Fruit fly (Drosophila melanogaster): ENCODE measurements around the gene vri.

vri gene

DNA sequence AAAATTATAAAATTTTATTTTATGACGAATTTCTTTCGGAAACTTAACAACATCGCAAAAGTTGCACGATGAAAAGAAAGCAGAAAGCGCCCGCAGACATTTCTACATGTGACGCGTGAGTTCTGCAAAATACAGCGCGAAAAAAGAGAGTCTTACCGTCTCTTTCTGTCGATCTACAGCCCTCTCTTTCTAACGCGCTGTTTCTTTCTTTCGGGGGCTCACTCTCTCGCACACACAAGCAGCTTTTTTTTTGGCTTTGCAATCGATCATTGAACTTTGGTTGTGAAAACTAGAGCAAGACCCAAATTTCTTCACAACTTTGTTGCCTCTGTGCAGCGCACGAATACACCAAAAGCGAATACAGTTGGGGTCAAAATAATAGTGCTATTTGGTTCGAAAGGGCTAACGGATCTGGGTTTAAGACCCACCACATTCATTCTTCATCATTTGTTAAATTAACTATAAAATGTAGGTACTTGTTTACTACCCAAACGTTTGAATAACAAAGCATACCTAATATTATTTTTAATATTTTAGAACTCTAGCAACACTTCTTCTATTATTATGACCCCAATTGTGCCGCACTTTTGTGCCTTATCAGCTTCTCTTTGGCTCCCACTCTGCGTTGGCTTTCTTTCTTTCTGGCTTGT lies 10.4 kb downstream of the vri start (continued):
- peak; percentile 67 for TF ChIP-seq Camta (GFP tag; optimal IDR thresholded peaks at IDR 0.05)
- no peak for TF ChIP-seq CG42726 (GFP tag; IDR thresholded peaks at IDR 0.05; ENCODE audit: partially characterized antibody)
- TF ChIP-seq gsb (GFP tag; IDR thresholded peaks at IDR 0.05): no peak
- TF ChIP-seq lab (GFP tag; optimal IDR thresholded peaks at IDR 0.05): peak; percentile 81
- peak; percentile 63 to 67 for TF ChIP-seq chif (GFP tag; optimal IDR thresholded peaks at IDR 0.05)
- TF ChIP-seq CkIIα-i1 (GFP tag; IDR thresholded peaks at IDR 0.05): no peak
- peak; percentile 38 for TF ChIP-seq CG3065 (GFP tag; optimal IDR thresholded peaks at IDR 0.05)
- peak; percentile 91 for TF ChIP-seq CG11504 (tag; optimal IDR thresholded peaks at IDR 0.05)
- no peak for TF ChIP-seq CG34224 (GFP tag; IDR thresholded peaks at IDR 0.05; ENCODE audit: partially characterized antibody)
- TF ChIP-seq az2 (GFP tag; optimal IDR thresholded peaks at IDR 0.05): peak; percentile 84
- TF ChIP-seq CG15696 (tag; optimal IDR thresholded peaks at IDR 0.05): peak; percentile 1
- TF ChIP-seq Doc3 (GFP tag; IDR thresholded peaks at IDR 0.05; ENCODE audit: partially characterized antibody): no peak
- peak; percentile 83 for TF ChIP-seq CG12659 (GFP tag; optimal IDR thresholded peaks at IDR 0.05)
- TF ChIP-seq CG16779 (GFP tag; IDR thresholded peaks at IDR 0.05): no peak
- no peak for TF ChIP-seq CG34376 (GFP tag; optimal IDR thresholded peaks at IDR 0.05)
- no peak for TF ChIP-seq insv (GFP tag; optimal IDR thresholded peaks at IDR 0.05)
- TF ChIP-seq CG13296 (GFP tag; optimal IDR thresholded peaks at IDR 0.05): peak; percentile 67
- peak; percentile 53 for TF ChIP-seq corto (GFP tag; optimal IDR thresholded peaks at IDR 0.05)
- peak; percentile 16 for TF ChIP-seq tup (GFP tag; optimal IDR thresholded peaks at IDR 0.05)
- peak; percentile 35 for TF ChIP-seq CG7928 (GFP tag; optimal IDR thresholded peaks at IDR 0.05)
- TF ChIP-seq pan (optimal IDR thresholded peaks at IDR 0.05): no peak
- TF ChIP-seq pan (GFP tag; optimal IDR thresholded peaks at IDR 0.05 in 1 of 2, IDR thresholded peaks at IDR 0.05 in 1 of 2): peak in 1 of 2 experiments; percentile 54
- TF ChIP-seq toy (GFP tag; IDR thresholded peaks at IDR 0.05): no peak
- TF ChIP-seq crp (GFP tag; optimal IDR thresholded peaks at IDR 0.05): peak in 1 of 2 experiments; percentile 13
- TF ChIP-seq Ravus (GFP tag; IDR thresholded peaks at IDR 0.05): peak; percentile 14; the same call in 1 of the 2 replicates
- no peak for TF ChIP-seq CG14860 (GFP tag; IDR thresholded peaks at IDR 0.05; ENCODE audit: partially characterized antibody)
- peak; percentile 75 for TF ChIP-seq CG10654 (GFP tag; optimal IDR thresholded peaks at IDR 0.05)
- peak; percentile 86 for TF ChIP-seq CG30403 (GFP tag; optimal IDR thresholded peaks at IDR 0.05)
- TF ChIP-seq CG8281 (tag; optimal IDR thresholded peaks at IDR 0.05): peak; percentile 54
- peak; percentile 52 for TF ChIP-seq cg (GFP tag; optimal IDR thresholded peaks at IDR 0.05)
- peak; percentile 51 for TF ChIP-seq CG4404 (GFP tag; IDR thresholded peaks at IDR 0.05)
- peak; percentile 46 for TF ChIP-seq HLH54F (GFP tag; optimal IDR thresholded peaks at IDR 0.05)
- TF ChIP-seq bsh (GFP tag; optimal IDR thresholded peaks at IDR 0.05): peak in 1 of 2 experiments; percentile 94
- TF ChIP-seq repo (GFP tag; optimal IDR thresholded peaks at IDR 0.05): no peak
- TF ChIP-seq peb (GFP tag; IDR thresholded peaks at IDR 0.05): peak; percentile 70
- peak; percentile 74 for TF ChIP-seq croc (GFP tag; conservative IDR thresholded peaks at IDR 0.05)
- TF ChIP-seq CG2678 (tag; optimal IDR thresholded peaks at IDR 0.05): peak; percentile 90
- TF ChIP-seq zen (tag; optimal IDR thresholded peaks at IDR 0.05): peak; percentile 52
- TF ChIP-seq Vsx1 (GFP tag; optimal IDR thresholded peaks at IDR 0.05): peak; percentile 51
- TF ChIP-seq CG10366 (GFP tag; IDR thresholded peaks at IDR 0.05): peak; percentile 63
- no peak for TF ChIP-seq D (optimal IDR thresholded peaks at IDR 0.05)
- peak; percentile 88 for TF ChIP-seq D (GFP tag; optimal IDR thresholded peaks at IDR 0.05)
- peak; percentile 85 for TF ChIP-seq CG5180 (GFP tag; optimal IDR thresholded peaks at IDR 0.05)
- TF ChIP-seq C15 (GFP tag; IDR thresholded peaks at IDR 0.05): no peak

All from whole organism, embryonic.